Fruit fly (Drosophila melanogaster): ENCODE results near the gene Acbp5.

The Acbp5 gene

dm6 chr3L:8746519-8746918 is 41.8 kb downstream of the Acbp5 start:
- TF ChIP-seq Med (GFP tag) (peak; percentile 13), Deaf1 (tag; optimal IDR thresholded peaks at IDR 0.05) (peak; percentile 62), z (GFP tag; IDR thresholded peaks at IDR 0.05) (peak; percentile 80), chn (GFP tag; optimal IDR thresholded peaks at IDR 0.05) (no peak), D19A (tag; optimal IDR thresholded peaks at IDR 0.05) (no peak), fd3F (GFP tag; optimal IDR thresholded peaks at IDR 0.05) (no peak)

dm6 chr3L:8745210-8745609 is 43.1 kb downstream of the Acbp5 start, which contains the start of gene Prm:
TSS of gene Prm (minus strand) at chr3L:8745310.
- TF ChIP-seq CG10543 (GFP tag; optimal IDR thresholded peaks at IDR 0.05): peak; percentile 58
- no peak for TF ChIP-seq CG12219 (GFP tag; optimal IDR thresholded peaks at IDR 0.05)
- no peak for TF ChIP-seq ac (GFP tag; optimal IDR thresholded peaks at IDR 0.05)
- TF ChIP-seq z (GFP tag; IDR thresholded peaks at IDR 0.05): peak; percentile 95
- no peak for TF ChIP-seq scrt (GFP tag; optimal IDR thresholded peaks at IDR 0.05)
- no peak for TF ChIP-seq D19B (GFP tag; optimal IDR thresholded peaks at IDR 0.05)
- TF ChIP-seq CG17186 (GFP tag; optimal IDR thresholded peaks at IDR 0.05): no peak
- TF ChIP-seq odd (GFP tag; optimal IDR thresholded peaks at IDR 0.05): no peak
- TF ChIP-seq kah (GFP tag; optimal IDR thresholded peaks at IDR 0.05): no peak
- no peak for TF ChIP-seq CG7271 (tag; optimal IDR thresholded peaks at IDR 0.05)
- peak; percentile 97 for TF ChIP-seq Deaf1 (tag; optimal IDR thresholded peaks at IDR 0.05)
- no peak for TF ChIP-seq Aef1 (GFP tag; IDR thresholded peaks at IDR 0.05)
- no peak for TF ChIP-seq inv (GFP tag; IDR thresholded peaks at IDR 0.05; ENCODE audit: partially characterized antibody)
- TF ChIP-seq zf30C (GFP tag; optimal IDR thresholded peaks at IDR 0.05): no peak
- no peak for TF ChIP-seq h (optimal IDR thresholded peaks at IDR 0.05)
- TF ChIP-seq nerfin-1 (tag; optimal IDR thresholded peaks at IDR 0.05): no peak
- TF ChIP-seq psq (GFP tag; optimal IDR thresholded peaks at IDR 0.05): no peak
- no peak for TF ChIP-seq CG15479 (GFP tag; optimal IDR thresholded peaks at IDR 0.05)
- 0 out of 4 replicates have a peak, but pooled peaks have one; percentile 40 for TF ChIP-seq chinmo (GFP tag; IDR thresholded peaks at IDR 0.05; ENCODE audit: partially characterized antibody)
- no peak for TF ChIP-seq CG9215 (GFP tag; IDR thresholded peaks at IDR 0.05)

dm6 chr3L:8741051-8741468 is 47.3 kb downstream of the Acbp5 start:
- TF ChIP-seq CG14710 (tag; optimal IDR thresholded peaks at IDR 0.05): no peak
- TF ChIP-seq CG10565 (GFP tag; optimal IDR thresholded peaks at IDR 0.05): no peak
- TF ChIP-seq Dek (tag; optimal IDR thresholded peaks at IDR 0.05): no peak
- TF ChIP-seq Hmx (GFP tag; optimal IDR thresholded peaks at IDR 0.05): no peak
- TF ChIP-seq nerfin-1 (tag; optimal IDR thresholded peaks at IDR 0.05): no peak
- no peak for TF ChIP-seq CG15696 (tag; optimal IDR thresholded peaks at IDR 0.05)
- no peak for TF ChIP-seq Xbp1 (GFP tag; optimal IDR thresholded peaks at IDR 0.05)
- TF ChIP-seq slbo (GFP tag; IDR thresholded peaks at IDR 0.05): no peak
- TF ChIP-seq ATbp (GFP tag; optimal IDR thresholded peaks at IDR 0.05): peak; percentile 64
- TF ChIP-seq CG12744 (GFP tag; optimal IDR thresholded peaks at IDR 0.05): peak; percentile 52
- peak; percentile 58 for TF ChIP-seq CG6765 (GFP tag; optimal IDR thresholded peaks at IDR 0.05)
- peak in 1 of 2 experiments; percentile 21 for TF ChIP-seq Eip74EF (GFP tag; optimal IDR thresholded peaks at IDR 0.05)
- TF ChIP-seq CG7963 (GFP tag; IDR thresholded peaks at IDR 0.05; ENCODE audit: partially characterized antibody): no peak
- TF ChIP-seq CG18476 (GFP tag; optimal IDR thresholded peaks at IDR 0.05): no peak
- peak; percentile 45 for TF ChIP-seq ewg (GFP tag; optimal IDR thresholded peaks at IDR 0.05)
- no peak for TF ChIP-seq al (GFP tag; IDR thresholded peaks at IDR 0.05)
- peak; percentile 72; the same call in 1 of the 2 replicates for TF ChIP-seq aop (GFP tag; IDR thresholded peaks at IDR 0.05)
- peak in 1 of 2 experiments; percentile 73 for TF ChIP-seq Hr78 (GFP tag; optimal IDR thresholded peaks at IDR 0.05)
- no peak for TF ChIP-seq luna (GFP tag; optimal IDR thresholded peaks at IDR 0.05)
- TF ChIP-seq ci (GFP tag; IDR thresholded peaks at IDR 0.05): peak; percentile 74; the same call in 2 of the 3 replicates
- TF ChIP-seq CG6689 (GFP tag; IDR thresholded peaks at IDR 0.05): no peak
- TF ChIP-seq Gug (GFP tag; IDR thresholded peaks at IDR 0.05): no peak
- TF ChIP-seq rib (GFP tag; IDR thresholded peaks at IDR 0.05): peak; percentile 50; the same call in 1 of the 2 replicates
- TF ChIP-seq twi (tag; optimal IDR thresholded peaks at IDR 0.05): no peak
- TF ChIP-seq unpg (GFP tag; optimal IDR thresholded peaks at IDR 0.05): no peak

Measured in whole organism, embryonic.